Fruit fly (Drosophila melanogaster): ENCODE data around the gene beag.
A peak's percentile ranks its signal among the peaks of the same experiment; 100 is the strongest.

dm6 chr3R:9053021-9053420 is 11.9 kb downstream of the beag start:
- TF ChIP-seq pad (GFP tag; optimal IDR thresholded peaks at IDR 0.05) (peak; percentile 88), CG11617 (GFP tag; optimal IDR thresholded peaks at IDR 0.05) (no peak), tj (GFP tag; optimal IDR thresholded peaks at IDR 0.05) (peak; percentile 52), CG1620 (GFP tag; optimal IDR thresholded peaks at IDR 0.05) (no peak), CG7101 (tag; optimal IDR thresholded peaks at IDR 0.05) (peak; percentile 46), Mnt (GFP tag; optimal IDR thresholded peaks at IDR 0.05) (peak; percentile 87), CG5204 (GFP tag; optimal IDR thresholded peaks at IDR 0.05) (no peak), kay (GFP tag; ENCODE audit: borderline replicate concordance) (no peak), Hr96 (GFP tag; optimal IDR thresholded peaks at IDR 0.05) (peak; percentile 42), toe (GFP tag; optimal IDR thresholded peaks at IDR 0.05) (no peak), Clk (GFP tag; optimal IDR thresholded peaks at IDR 0.05) (peak; percentile 35)

All from whole organism, adult.